Worm (Caenorhabditis elegans): ENCODE measurements around the gene srd-47.

DNA sequence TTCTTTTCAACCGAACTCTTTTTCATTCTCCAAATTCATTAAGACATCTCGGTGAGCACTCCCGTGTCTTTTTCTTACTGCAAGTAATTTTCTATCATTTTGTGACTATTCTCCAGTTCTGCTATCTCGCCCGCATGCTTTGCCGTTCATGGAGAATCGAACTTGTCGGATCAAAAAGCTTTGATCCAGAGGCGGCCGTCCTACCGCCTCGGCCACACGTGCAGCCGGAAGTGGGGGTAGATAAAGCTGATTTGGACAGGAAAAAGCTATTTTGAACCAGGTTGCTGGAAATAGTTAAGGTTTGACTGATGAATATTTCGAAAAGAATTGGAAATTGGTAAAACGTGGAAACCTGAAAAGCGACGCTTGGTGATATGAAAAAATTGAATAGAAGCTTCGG is 29.2 kb upstream of the srd-47 start:
- TF ChIP-seq lin-15B (tag; optimal IDR thresholded peaks at IDR 0.05) = no peak
- TF ChIP-seq hmg-11 (tag; optimal IDR thresholded peaks at IDR 0.05) = no peak
- no peak for TF ChIP-seq nfya-1 (tag; optimal IDR thresholded peaks at IDR 0.05; ENCODE audit: insufficient read depth)
- no peak for TF ChIP-seq pha-4 (tag; optimal IDR thresholded peaks at IDR 0.05)
- no peak for TF ChIP-seq elt-3 (tag; optimal IDR thresholded peaks at IDR 0.05)
- no peak for TF ChIP-seq eor-1 (tag; optimal IDR thresholded peaks at IDR 0.05)
- TF ChIP-seq ama-1 (optimal IDR thresholded peaks at IDR 0.05) = no peak
- TF ChIP-seq nhr-237 (tag; optimal IDR thresholded peaks at IDR 0.05) = no peak
- TF ChIP-seq pqm-1 (tag; optimal IDR thresholded peaks at IDR 0.05) = no peak
- no peak for TF ChIP-seq mdl-1 (tag; optimal IDR thresholded peaks at IDR 0.05)
- TF ChIP-seq unc-62 (GFP tag; optimal IDR thresholded peaks at IDR 0.05) = no peak
- TF ChIP-seq snpc-4 (tag; optimal IDR thresholded peaks at IDR 0.05) = no peak
- no peak for TF ChIP-seq ceh-16 (tag; optimal IDR thresholded peaks at IDR 0.05)
- TF ChIP-seq egl-27 (tag; optimal IDR thresholded peaks at IDR 0.05) = no peak
